Fruit fly (Drosophila melanogaster) whole organism, prepupa: ENCODE results near the gene CG31760.

ENCODE experiments used
- CG10669 ChIP-seq: fragments of 200-800 bp; sonication (Bioruptor generic); optimal IDR thresholded peaks from 3 replicates; lab custom pipeline; 2018; ENCODE audit warnings: missing biosample characterization, mild to moderate bottlenecking, missing genetic modification characterization, moderate library complexity
- CG15336 ChIP-seq: fragments of 200-800 bp; sonication (Bioruptor generic); IDR thresholded peaks from 2 replicates; pipeline ENCODE4 v1.3.6; 2022; ENCODE audit warnings: missing biosample characterization, missing genetic modification characterization
- CG4318 ChIP-seq: fragments of 200-800 bp; sonication (Bioruptor generic); optimal IDR thresholded peaks from 3 replicates; lab custom pipeline; 2017; ENCODE audit warnings: missing biosample characterization, mild to moderate bottlenecking, missing genetic modification characterization
- CG6163 ChIP-seq: fragments of 200-800 bp; sonication (Bioruptor generic); IDR thresholded peaks from 3 replicates; pipeline ENCODE4 v1.3.6; 2022; ENCODE audit warnings: missing biosample characterization, missing genetic modification characterization
- CG6808 ChIP-seq: fragments of 200-800 bp; sonication (Bioruptor generic); optimal IDR thresholded peaks from 3 replicates; lab custom pipeline; 2017; ENCODE audit warnings: missing biosample characterization, missing genetic modification characterization, mild to moderate bottlenecking, moderate library complexity, missing genetic modification reagents
- Eip75B ChIP-seq: fragments of 200-800 bp; sonication (Bioruptor generic); optimal IDR thresholded peaks from 3 replicates; lab custom pipeline; 2016; ENCODE audit warnings: missing biosample characterization, missing genetic modification characterization
- OdsH ChIP-seq: fragments of 200-800 bp; sonication (Bioruptor generic); optimal IDR thresholded peaks from 3 replicates; lab custom pipeline; 2016; ENCODE audit warnings: missing biosample characterization, missing genetic modification characterization
- Smox ChIP-seq: fragments of 200-800 bp; sonication (Bioruptor generic); optimal IDR thresholded peaks from 3 replicates; lab custom pipeline; 2016; ENCODE audit warnings: missing biosample characterization, missing genetic modification characterization
- dac ChIP-seq: fragments of 200-800 bp; sonication (Bioruptor generic); optimal IDR thresholded peaks from 2 replicates; lab custom pipeline; 2017; ENCODE audit warnings: missing biosample characterization, mild to moderate bottlenecking, missing genetic modification characterization
- dsx ChIP-seq: fragments of 200-800 bp; optimal IDR thresholded peaks from 3 replicates; lab custom pipeline; 2019; ENCODE audit warnings: missing biosample characterization, mild to moderate bottlenecking, missing genetic modification characterization, moderate library complexity; ENCODE audit not compliant: poor library complexity, severe bottlenecking
- eg ChIP-seq: fragments of 200-800 bp; sonication (Bioruptor generic); IDR thresholded peaks from 3 replicates; pipeline ENCODE4 v1.3.6; 2022; ENCODE audit warnings: missing biosample characterization, missing genetic modification characterization
- fd59A ChIP-seq: fragments of 200-800 bp; sonication (Bioruptor generic); optimal IDR thresholded peaks from 2 replicates; lab custom pipeline; 2017; ENCODE audit warnings: missing biosample characterization, mild to moderate bottlenecking, missing genetic modification characterization, missing genetic modification reagents
- fkh ChIP-seq: fragments of 200-800 bp; sonication (Bioruptor generic); optimal IDR thresholded peaks from 3 replicates; lab custom pipeline; 2017; ENCODE audit warnings: missing biosample characterization, mild to moderate bottlenecking, missing genetic modification characterization, moderate library complexity
- pdm3 ChIP-seq: fragments of 200-800 bp; sonication (Bioruptor generic); optimal IDR thresholded peaks from 3 replicates; lab custom pipeline; 2016; ENCODE audit warnings: missing biosample characterization, missing genetic modification characterization
- topi ChIP-seq: fragments of 200-800 bp; sonication (Bioruptor generic); optimal IDR thresholded peaks from 3 replicates; lab custom pipeline; 2016; ENCODE audit warnings: missing biosample characterization, missing genetic modification characterization

CG31760 gene

DNA sequence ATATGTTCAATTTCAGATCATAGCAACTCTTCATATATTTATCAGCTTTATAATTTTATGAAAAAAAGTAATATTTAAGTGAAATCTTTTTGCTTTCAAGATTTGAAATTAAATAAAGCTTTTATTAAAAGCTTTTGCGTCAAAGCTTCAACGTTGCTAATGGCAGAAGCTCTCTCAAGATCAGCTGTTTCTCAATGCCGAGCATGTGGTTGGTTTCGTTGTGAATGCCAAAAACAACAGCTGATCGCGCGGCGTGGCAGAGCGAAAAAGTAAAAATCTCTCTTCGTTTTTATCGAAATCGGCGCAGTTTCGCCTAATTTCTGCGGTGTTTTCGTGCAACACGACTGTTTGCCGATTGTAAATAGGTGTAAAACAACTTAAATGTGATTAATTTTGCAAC lies 65.0 kb downstream of the CG31760 start, which contains the start of gene CG31759:
Gene CG31759 (plus strand): TSS at position 161 of the 400 bp plus-strand sequence.
- TF ChIP-seq OdsH (GFP tag; lab: Kevin White, UChicago), result no peak
- no peak for TF ChIP-seq Eip75B (GFP tag; lab: Kevin White, UChicago)
- no peak for TF ChIP-seq dsx (GFP tag; lab: Kevin White, UChicago)
- no peak for TF ChIP-seq pdm3 (GFP tag; lab: Kevin White, UChicago)
- TF ChIP-seq fd59A (GFP tag; lab: Kevin White, UChicago), result no peak
- TF ChIP-seq CG15336 (GFP tag; lab: Robert Waterston, UW), result no peak
- no peak for TF ChIP-seq Smox
- TF ChIP-seq CG6163, result no peak
- TF ChIP-seq CG6808 (GFP tag; lab: Kevin White, UChicago), result no peak
- no peak for TF ChIP-seq CG4318
- no peak for TF ChIP-seq fkh (GFP tag; lab: Kevin White, UChicago)
- TF ChIP-seq topi (GFP tag; lab: Kevin White, UChicago), result no peak
- TF ChIP-seq CG10669 (GFP tag; lab: Kevin White, UChicago), result no peak
- TF ChIP-seq eg (GFP tag; lab: Robert Waterston, UW), result no peak
- no peak for TF ChIP-seq dac (GFP tag; lab: Kevin White, UChicago)
